Worm (Caenorhabditis elegans) whole organism, midembryonic: ENCODE results near the gene F48G7.12.

Experiments used
- T22C8.4 ChIP-seq: fragments of 200-800 bp; sonication (Bioruptor generic); IDR thresholded peaks from 2 replicates; pipeline ENCODE4 v1.3.6; 2022; ENCODE audit warnings: missing genetic modification characterization, missing compliant biosample characterization
- cog-1 ChIP-seq: sonication (generic microtip); optimal IDR thresholded peaks from 2 replicates; lab custom pipeline; 2016; ENCODE audit warnings: missing genetic modification characterization, missing compliant biosample characterization
- flt-1 ChIP-seq: fragments of 200-800 bp; sonication (Bioruptor generic); IDR thresholded peaks from 2 replicates; pipeline ENCODE4 v1.3.6; 2022; ENCODE audit warnings: missing genetic modification characterization, missing compliant biosample characterization
- klf-2 ChIP-seq: fragments of 200-800 bp; sonication (Bioruptor generic); conservative IDR thresholded peaks from 2 replicates; pipeline ENCODE4 v1.3.6; 2022; ENCODE audit warnings: missing genetic modification reagents, missing genetic modification characterization, missing compliant biosample characterization
- med-1 ChIP-seq: sonication (generic microtip); optimal IDR thresholded peaks from 2 replicates; lab custom pipeline; 2017; ENCODE audit warnings: missing genetic modification characterization, mild to moderate bottlenecking, missing compliant biosample characterization, antibody characterized with exemption, missing genetic modification reagents; ENCODE audit not compliant: insufficient read depth
- ref-1 ChIP-seq: fragments of 200-800 bp; sonication (Bioruptor generic); conservative IDR thresholded peaks from 2 replicates; pipeline ENCODE4 v1.3.6; 2022; ENCODE audit warnings: missing genetic modification reagents, missing genetic modification characterization, missing compliant biosample characterization
- tab-1 ChIP-seq: fragments of 200-800 bp; sonication (Bioruptor generic); IDR thresholded peaks from 2 replicates; pipeline ENCODE4 v1.3.6; 2022; ENCODE audit warnings: missing genetic modification characterization, missing compliant biosample characterization
- ztf-23 ChIP-seq: fragments of 200-800 bp; sonication (Bioruptor generic); IDR thresholded peaks from 2 replicates; pipeline ENCODE4 v1.3.6; 2022; ENCODE audit warnings: missing genetic modification reagents, missing genetic modification characterization, missing compliant biosample characterization

DNA sequence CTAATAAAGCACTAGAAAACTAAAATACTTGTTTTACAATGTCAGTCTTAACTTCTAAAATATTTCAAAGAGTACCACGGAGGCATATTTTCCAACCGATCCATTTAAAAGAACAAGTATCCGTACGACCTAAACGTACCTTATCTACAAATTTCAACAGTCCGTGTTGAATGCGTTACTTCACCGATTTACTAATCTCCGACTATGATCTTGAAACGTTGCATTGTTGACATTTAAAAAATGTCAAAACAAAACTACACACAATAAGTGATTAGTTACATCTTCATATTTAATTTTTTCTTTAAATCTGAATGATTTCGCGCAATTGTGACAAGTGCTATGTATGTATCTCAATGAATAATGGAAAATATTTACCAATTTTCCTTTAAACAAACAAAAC, 48.2 kb downstream of the F48G7.12 start:
- no peak for TF ChIP-seq T22C8.4 (GFP tag; lab: Robert Waterston, UW)
- no peak for TF ChIP-seq flt-1 (GFP tag; lab: Robert Waterston, UW)
- TF ChIP-seq klf-2 (GFP tag; lab: Robert Waterston, UW) = no peak
- no peak for TF ChIP-seq med-1 (GFP tag; lab: Kevin White, UChicago)
- TF ChIP-seq tab-1 (GFP tag; lab: Robert Waterston, UW) = no peak
- no peak for TF ChIP-seq cog-1
- TF ChIP-seq ztf-23 (GFP tag; lab: Robert Waterston, UW) = no peak
- TF ChIP-seq ref-1 = no peak
